Worm (Caenorhabditis elegans) whole organism, L1 larva: ENCODE measurements around the gene W02F12.8.

Experiments used
- C04F5.9 ChIP-seq: sonication (generic microtip); optimal IDR thresholded peaks from 2 replicates; lab custom pipeline; 2016; ENCODE audit warnings: missing genetic modification characterization, missing compliant biosample characterization
- C16A3.4 ChIP-seq: fragments of 150-350 bp; optimal IDR thresholded peaks from 2 replicates; lab custom pipeline; 2014; ENCODE audit warnings: missing biosample characterization, missing genetic modification characterization
- C34B4.2 ChIP-seq: sonication (generic microtip); optimal IDR thresholded peaks from 2 replicates; lab custom pipeline; 2017; ENCODE audit warnings: mild to moderate bottlenecking, missing genetic modification characterization, missing compliant biosample characterization
- F16B12.6 ChIP-seq: fragments of 150-350 bp; optimal IDR thresholded peaks from 2 replicates; lab custom pipeline; 2014; ENCODE audit warnings: missing biosample characterization, missing genetic modification characterization
- aly-2 ChIP-seq: fragments of 150-350 bp; optimal IDR thresholded peaks from 2 replicates; lab custom pipeline; 2014; ENCODE audit warnings: missing biosample characterization, missing genetic modification characterization
- ama-1 ChIP-seq: fragments of 150-350 bp; optimal IDR thresholded peaks from 2 replicates; lab custom pipeline; 2014
- ceh-8 ChIP-seq: fragments of 200-800 bp; sonication (Bioruptor generic); optimal IDR thresholded peaks from 2 replicates; lab custom pipeline; 2018; ENCODE audit warnings: mild to moderate bottlenecking, missing genetic modification characterization, moderate library complexity, missing compliant biosample characterization
- ceh-82 ChIP-seq, 3 experiments: fragments of 150-350 bp in 1 of 3; sonication (generic microtip) in 2 of 3; optimal IDR thresholded peaks; 2 replicates each; lab custom pipeline; 2014 to 2017; ENCODE audit warnings: missing biosample characterization in 3 of 3, missing genetic modification characterization in 3 of 3
- ceh-90 ChIP-seq: sonication (generic microtip); optimal IDR thresholded peaks from 2 replicates; lab custom pipeline; 2016; ENCODE audit warnings: missing genetic modification characterization, missing compliant biosample characterization
- dpl-1 ChIP-seq, 3 experiments: fragments of 150-350 bp in 2 of 3; sonication (generic microtip) in 1 of 3; optimal IDR thresholded peaks; 2 replicates each; lab custom pipeline; 2014 to 2017; ENCODE audit warnings: missing biosample characterization in 3 of 3, missing genetic modification characterization in 3 of 3, missing genetic modification reagents in 3 of 3
- dsc-1 ChIP-seq: sonication (generic microtip); optimal IDR thresholded peaks from 2 replicates; lab custom pipeline; 2016; ENCODE audit warnings: mild to moderate bottlenecking, missing genetic modification characterization, missing compliant biosample characterization
- efl-1 ChIP-seq, 4 experiments: fragments of 150-350 bp; optimal IDR thresholded peaks in 3 of 4; peaks in 1 of 4; 1 replicate in 1 of 4; 2 replicates in 3 of 4; lab custom pipeline; 2014; ENCODE audit warnings: missing biosample characterization in 2 of 4, missing genetic modification characterization in 2 of 4, missing genetic modification reagents in 2 of 4
- efl-3 ChIP-seq: fragments of 200-800 bp; sonication (Bioruptor generic); optimal IDR thresholded peaks from 2 replicates; lab custom pipeline; 2018; ENCODE audit warnings: mild to moderate bottlenecking, missing genetic modification characterization, missing compliant biosample characterization
- elt-3 ChIP-seq, 6 experiments: fragments of 150-350 bp in 1 of 6; sonication (generic microtip); optimal IDR thresholded peaks; 2 replicates each; lab custom pipeline; 2017 to 2018; ENCODE audit warnings: missing biosample characterization in 6 of 6, missing genetic modification characterization in 6 of 6, inconsistent platforms in 1 of 6
- fkh-10 ChIP-seq: sonication (generic microtip); optimal IDR thresholded peaks from 2 replicates; lab custom pipeline; 2017; ENCODE audit warnings: missing biosample characterization, missing genetic modification reagents, missing genetic modification characterization
- fkh-4 ChIP-seq: sonication (generic microtip); optimal IDR thresholded peaks from 2 replicates; lab custom pipeline; 2016; ENCODE audit warnings: missing compliant biosample characterization, missing genetic modification characterization, borderline replicate concordance
- fkh-8 ChIP-seq: sonication (generic microtip); optimal IDR thresholded peaks from 2 replicates; lab custom pipeline; 2016; ENCODE audit warnings: mild to moderate bottlenecking, missing genetic modification characterization, missing compliant biosample characterization
- grh-1 ChIP-seq: fragments of 200-800 bp; sonication (Bioruptor generic); IDR thresholded peaks from 2 replicates; pipeline ENCODE4 v1.3.6; 2022; ENCODE audit warnings: missing genetic modification reagents, missing genetic modification characterization, missing compliant biosample characterization
- hlh-17 ChIP-seq: fragments of 200-800 bp; sonication (Bioruptor generic); optimal IDR thresholded peaks from 2 replicates; lab custom pipeline; 2018; ENCODE audit warnings: missing genetic modification characterization, mild to moderate bottlenecking, missing compliant biosample characterization, moderate library complexity, borderline replicate concordance
- hpl-2 ChIP-seq: fragments of 150-350 bp; optimal IDR thresholded peaks from 2 replicates; lab custom pipeline; 2014; ENCODE audit warnings: missing biosample characterization, missing genetic modification reagents, missing genetic modification characterization
- irx-1 ChIP-seq: sonication (generic microtip); optimal IDR thresholded peaks from 2 replicates; lab custom pipeline; 2016; ENCODE audit warnings: missing genetic modification characterization, missing compliant biosample characterization
- isw-1 ChIP-seq: fragments of 200-800 bp; sonication (Bioruptor generic); IDR thresholded peaks from 2 replicates; pipeline ENCODE4 v1.3.6; 2022; ENCODE audit warnings: missing genetic modification characterization, missing compliant biosample characterization
- jun-1 ChIP-seq: fragments of 150-350 bp; optimal IDR thresholded peaks from 2 replicates; lab custom pipeline; 2014; ENCODE audit warnings: missing biosample characterization, missing genetic modification reagents, missing genetic modification characterization
- lin-14 ChIP-seq: fragments of 200-800 bp; sonication (Bioruptor generic); optimal IDR thresholded peaks from 2 replicates; lab custom pipeline; 2018; ENCODE audit warnings: mild to moderate bottlenecking, missing genetic modification characterization, moderate library complexity, missing compliant biosample characterization
- lin-35 ChIP-seq, 2 experiments: fragments of 150-350 bp; optimal IDR thresholded peaks; 2 replicates each; lab custom pipeline; 2014; ENCODE audit warnings: missing biosample characterization in 2 of 2, missing genetic modification characterization in 2 of 2, missing genetic modification reagents in 2 of 2
- lin-39 ChIP-seq: fragments of 150-350 bp; optimal IDR thresholded peaks from 2 replicates; lab custom pipeline; 2014; ENCODE audit warnings: missing biosample characterization, missing genetic modification reagents, missing genetic modification characterization
- mab-9 ChIP-seq: fragments of 200-800 bp; sonication (Bioruptor generic); IDR thresholded peaks from 2 replicates; pipeline ENCODE4 v1.3.6; 2022; ENCODE audit warnings: missing genetic modification reagents, missing genetic modification characterization, missing compliant biosample characterization
- mef-2 ChIP-seq: fragments of 150-350 bp; optimal IDR thresholded peaks from 2 replicates; lab custom pipeline; 2014; ENCODE audit warnings: missing biosample characterization, missing genetic modification characterization
- nhr-11 ChIP-seq: fragments of 150-350 bp; optimal IDR thresholded peaks from 2 replicates; lab custom pipeline; 2014; ENCODE audit warnings: missing biosample characterization, missing genetic modification characterization
- nhr-12 ChIP-seq: sonication (generic microtip); optimal IDR thresholded peaks from 2 replicates; lab custom pipeline; 2017; ENCODE audit warnings: missing biosample characterization, missing genetic modification characterization
- nhr-19 ChIP-seq: fragments of 200-800 bp; sonication (Bioruptor generic); conservative IDR thresholded peaks from 2 replicates; pipeline ENCODE4 v1.3.6; 2022; ENCODE audit warnings: missing genetic modification characterization, missing compliant biosample characterization
- nhr-20 ChIP-seq: sonication (generic microtip); optimal IDR thresholded peaks from 2 replicates; lab custom pipeline; 2016; ENCODE audit warnings: mild to moderate bottlenecking, missing genetic modification characterization, missing compliant biosample characterization
- nhr-47 ChIP-seq: sonication (generic microtip); optimal IDR thresholded peaks from 2 replicates; lab custom pipeline; 2016; ENCODE audit warnings: mild to moderate bottlenecking, missing genetic modification characterization, moderate library complexity, missing compliant biosample characterization
- nhr-76 ChIP-seq: sonication (generic microtip); optimal IDR thresholded peaks from 2 replicates; lab custom pipeline; 2017; ENCODE audit warnings: missing biosample characterization, missing genetic modification characterization
- nhr-77 ChIP-seq: fragments of 150-350 bp; optimal IDR thresholded peaks from 2 replicates; lab custom pipeline; 2014; ENCODE audit warnings: missing biosample characterization, missing genetic modification characterization
- nhr-84 ChIP-seq: sonication (generic microtip); optimal IDR thresholded peaks from 2 replicates; lab custom pipeline; 2017; ENCODE audit warnings: missing biosample characterization, missing genetic modification characterization
- nhr-85 ChIP-seq: sonication (generic microtip); peaks from one replicate; lab custom pipeline; 2016; ENCODE audit warnings: missing genetic modification characterization, inconsistent platforms, missing compliant biosample characterization
- pag-3 ChIP-seq: sonication (generic microtip); optimal IDR thresholded peaks from 2 replicates; lab custom pipeline; 2017; ENCODE audit warnings: missing genetic modification characterization, mild to moderate bottlenecking, missing compliant biosample characterization, antibody characterized with exemption, borderline replicate concordance; ENCODE audit not compliant: insufficient read depth
- pax-3 ChIP-seq: fragments of 200-800 bp; sonication (Bioruptor generic); optimal IDR thresholded peaks from 2 replicates; lab custom pipeline; 2018; ENCODE audit warnings: mild to moderate bottlenecking, missing genetic modification characterization, moderate library complexity, missing compliant biosample characterization
- skn-1 ChIP-seq: fragments of 150-350 bp; optimal IDR thresholded peaks from 2 replicates; lab custom pipeline; 2014; ENCODE audit warnings: missing biosample characterization, missing genetic modification characterization
- snpc-4 ChIP-seq: fragments of 150-350 bp; optimal IDR thresholded peaks from 2 replicates; lab custom pipeline; 2014; ENCODE audit warnings: missing biosample characterization, missing genetic modification characterization
- sptf-1 ChIP-seq: fragments of 150-350 bp; optimal IDR thresholded peaks from 2 replicates; lab custom pipeline; 2014; ENCODE audit warnings: missing biosample characterization, missing genetic modification characterization
- sup-37 ChIP-seq: fragments of 200-800 bp; sonication (Bioruptor generic); optimal IDR thresholded peaks from 2 replicates; lab custom pipeline; 2018; ENCODE audit warnings: mild to moderate bottlenecking, missing genetic modification characterization, missing compliant biosample characterization
- tbx-2 ChIP-seq: sonication (generic microtip); optimal IDR thresholded peaks from 2 replicates; lab custom pipeline; 2016; ENCODE audit warnings: missing genetic modification characterization, missing compliant biosample characterization
- tlp-1 ChIP-seq: fragments of 150-350 bp; optimal IDR thresholded peaks from 2 replicates; lab custom pipeline; 2014; ENCODE audit warnings: missing biosample characterization, missing genetic modification characterization
- unc-130 ChIP-seq: fragments of 150-350 bp; optimal IDR thresholded peaks from 2 replicates; lab custom pipeline; 2017; ENCODE audit warnings: missing biosample characterization, missing genetic modification characterization, inconsistent platforms
- unc-30 ChIP-seq: sonication (generic microtip); optimal IDR thresholded peaks from 2 replicates; lab custom pipeline; 2017; ENCODE audit warnings: missing biosample characterization, missing genetic modification characterization
- unc-62 ChIP-seq: fragments of 150-350 bp; optimal IDR thresholded peaks from 2 replicates; lab custom pipeline; 2014; ENCODE audit warnings: missing biosample characterization, missing genetic modification reagents, missing genetic modification characterization
- unc-98 ChIP-seq: fragments of 200-800 bp; sonication (Bioruptor generic); IDR thresholded peaks from 2 replicates; pipeline ENCODE4 v1.3.6; 2022; ENCODE audit warnings: missing genetic modification characterization, missing compliant biosample characterization
- xbp-1 ChIP-seq: sonication (generic microtip); optimal IDR thresholded peaks from 2 replicates; lab custom pipeline; 2016; ENCODE audit warnings: missing genetic modification characterization, missing compliant biosample characterization
- zag-1 ChIP-seq: fragments of 150-350 bp; optimal IDR thresholded peaks from 2 replicates; lab custom pipeline; 2014; ENCODE audit warnings: missing biosample characterization, missing genetic modification characterization
- zip-4 ChIP-seq: fragments of 200-800 bp; sonication (Bioruptor generic); optimal IDR thresholded peaks from 2 replicates; lab custom pipeline; 2018; ENCODE audit warnings: mild to moderate bottlenecking, missing genetic modification characterization, moderate library complexity, missing compliant biosample characterization
- ztf-11 ChIP-seq, 2 experiments: sonication (generic microtip); optimal IDR thresholded peaks; 2 replicates each; lab custom pipeline; 2016 to 2017; ENCODE audit warnings: missing genetic modification characterization in 2 of 2, missing biosample characterization in 1 of 2, missing compliant biosample characterization in 1 of 2
- ztf-4 ChIP-seq: fragments of 150-350 bp; optimal IDR thresholded peaks from 2 replicates; lab custom pipeline; 2014; ENCODE audit warnings: missing biosample characterization, missing genetic modification characterization

Gene W02F12.8

ce11 chrV:6661658-6662057 is 32.9 kb downstream of the W02F12.8 start (continued):
- TF ChIP-seq nhr-84 (no peak), unc-130 (tag; lab: Kevin White, UChicago) (no peak), dpl-1 (GFP tag; optimal IDR thresholded peaks at IDR 0.05; lab: Kevin White, UChicago) (no peak), elt-3 (tag; optimal IDR thresholded peaks at IDR 0.05; lab: Kevin White, UChicago) (no peak), pag-3 (tag; lab: Kevin White, UChicago) (no peak), fkh-4 (tag; lab: Kevin White, UChicago) (no peak), lin-14 (GFP tag; lab: Kevin White, UChicago) (peak; percentile 74), isw-1 (GFP tag; lab: Robert Waterston, UW) (no peak), dsc-1 (tag; lab: Kevin White, UChicago) (peak; percentile 91), mab-9 (no peak), zag-1 (tag; lab: Kevin White, UChicago) (no peak), nhr-47 (tag; lab: Kevin White, UChicago) (peak; percentile 56), nhr-11 (no peak), nhr-76 (tag; lab: Kevin White, UChicago) (no peak), F16B12.6 (no peak), lin-35 (GFP tag; optimal IDR thresholded peaks at IDR 0.05; lab: Kevin White, UChicago) (no peak), fkh-10 (peak; percentile 14), ama-1 (lab: Kevin White, UChicago) (no peak), nhr-85 (no peak), nhr-12 (tag; lab: Kevin White, UChicago) (no peak), C04F5.9 (no peak), efl-3 (GFP tag; lab: Kevin White, UChicago) (no peak), aly-2 (tag; lab: Kevin White, UChicago) (no peak), efl-1 (optimal IDR thresholded peaks at IDR 0.05; lab: Kevin White, UChicago) (no peak), efl-1 (GFP tag; optimal IDR thresholded peaks at IDR 0.05 in 1 of 2; lab: Kevin White, UChicago) (no peak), nhr-19 (no peak), ztf-4 (tag; lab: Kevin White, UChicago) (no peak), xbp-1 (tag; lab: Kevin White, UChicago) (peak; percentile 8), unc-62 (GFP tag; lab: Kevin White, UChicago) (no peak), C16A3.4 (tag; lab: Kevin White, UChicago) (no peak), snpc-4 (no peak), sup-37 (no peak), grh-1 (GFP tag; lab: Robert Waterston, UW) (no peak), lin-39 (tag; lab: Kevin White, UChicago) (no peak), hlh-17 (GFP tag; lab: Kevin White, UChicago) (no peak), unc-30 (tag; lab: Kevin White, UChicago) (no peak), C34B4.2 (tag; lab: Kevin White, UChicago) (no peak), tlp-1 (tag; lab: Kevin White, UChicago) (no peak), fkh-8 (tag; lab: Kevin White, UChicago) (peak; percentile 28), zip-4 (GFP tag; lab: Kevin White, UChicago) (no peak), ztf-11 (tag; optimal IDR thresholded peaks at IDR 0.05; lab: Kevin White, UChicago) (no peak), skn-1 (tag; lab: Kevin White, UChicago) (no peak), nhr-20 (tag; lab: Kevin White, UChicago) (no peak), ceh-8 (GFP tag; lab: Kevin White, UChicago) (no peak), tbx-2 (tag; lab: Kevin White, UChicago) (no peak), irx-1 (tag; lab: Kevin White, UChicago) (no peak), unc-98 (no peak), mef-2 (no peak), ceh-82 (tag; optimal IDR thresholded peaks at IDR 0.05; lab: Kevin White, UChicago) (no peak), ceh-90 (tag; lab: Kevin White, UChicago) (no peak), pax-3 (peak; percentile 30), hpl-2 (GFP tag; lab: Kevin White, UChicago) (no peak), jun-1 (tag; lab: Kevin White, UChicago) (no peak), nhr-77 (tag; lab: Kevin White, UChicago) (no peak), sptf-1 (tag; lab: Kevin White, UChicago) (no peak)
